Worm (Caenorhabditis elegans) whole organism, L2 larva: ENCODE data around the gene tlk-1.

Source experiments
- ceh-16 ChIP-seq: fragments of 150-350 bp; optimal IDR thresholded peaks from 2 replicates; lab custom pipeline; 2014; ENCODE audit warnings: missing biosample characterization, missing genetic modification characterization
- lin-39 ChIP-seq: fragments of 150-350 bp; optimal IDR thresholded peaks from 2 replicates; lab custom pipeline; 2014; ENCODE audit warnings: missing biosample characterization, missing genetic modification reagents, missing genetic modification characterization
- nhr-12 ChIP-seq: fragments of 150-350 bp; optimal IDR thresholded peaks from 2 replicates; lab custom pipeline; 2014; ENCODE audit warnings: missing biosample characterization, missing genetic modification characterization
- unc-55 ChIP-seq: fragments of 150-350 bp; sonication (generic microtip); optimal IDR thresholded peaks from 3 replicates; lab custom pipeline; 2014; ENCODE audit warnings: missing biosample characterization, missing genetic modification reagents, missing genetic modification characterization

DNA sequence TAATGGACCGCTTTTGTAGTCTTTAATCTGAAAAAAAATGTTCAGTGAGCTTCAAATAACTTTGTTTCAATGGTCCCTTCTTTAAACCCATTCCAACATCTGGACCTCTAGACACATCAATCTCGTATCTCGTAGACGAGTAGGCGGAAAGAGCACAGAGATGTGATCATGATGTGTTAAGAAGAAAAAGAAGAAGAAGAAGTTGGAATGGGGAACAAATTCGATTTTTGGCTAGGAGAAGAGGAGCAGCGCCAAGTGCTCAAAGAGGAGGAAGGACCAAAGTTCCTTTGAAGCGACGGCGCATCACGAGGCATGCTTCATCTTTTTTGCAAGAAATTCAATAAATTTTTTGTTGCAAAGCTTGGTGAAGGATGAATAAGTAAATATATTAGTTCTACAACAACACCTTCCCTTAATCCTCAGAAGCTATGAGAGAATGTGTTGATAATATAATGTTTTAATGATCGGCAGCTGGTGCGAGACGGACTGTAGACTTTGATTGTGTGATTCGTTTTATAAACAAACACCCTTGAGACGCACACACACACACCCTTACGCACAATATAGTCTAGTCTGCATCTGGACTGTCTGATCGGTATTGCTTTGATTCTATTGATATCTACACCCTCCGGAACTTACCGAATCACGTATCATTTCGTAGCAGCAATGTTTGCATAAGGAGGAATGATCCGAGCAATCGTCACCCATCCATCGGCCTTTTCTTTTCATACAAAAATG lies 35.0 kb upstream of the tlk-1 start:
- TF ChIP-seq unc-55 (GFP tag; lab: Kevin White, UChicago) = no peak
- TF ChIP-seq ceh-16 = no peak
- no peak for TF ChIP-seq lin-39 (tag; lab: Kevin White, UChicago)
- no peak for TF ChIP-seq nhr-12 (tag; lab: Kevin White, UChicago)
